Fruit fly (Drosophila melanogaster): ENCODE results near the gene CG33234.

The CG33234 gene

DNA sequence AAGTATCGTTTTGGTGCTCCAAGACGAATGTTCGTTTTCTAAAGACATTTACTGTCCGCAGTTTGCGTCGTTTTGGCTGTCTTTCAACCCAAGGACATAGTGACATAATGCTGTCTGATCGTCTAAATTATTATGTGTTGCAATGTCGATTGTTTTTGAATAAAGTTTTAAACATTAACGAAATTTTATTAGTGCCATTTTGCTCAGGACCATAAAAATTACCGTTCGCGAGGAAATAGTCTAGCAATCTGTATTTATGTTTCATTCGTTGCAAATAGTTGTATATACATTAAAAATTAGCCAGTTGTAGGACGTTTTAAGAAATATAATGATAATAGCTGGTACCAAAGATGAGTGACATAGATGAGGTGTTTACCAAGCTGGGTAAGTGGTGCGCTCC lies at the start of gene CG33234:
Gene CG33234, plus strand, starts transcription at position 301 of the 400 bp plus-strand sequence.
- TF ChIP-seq CG11247 (GFP tag; IDR thresholded peaks at IDR 0.05) (no peak), salm (tag; optimal IDR thresholded peaks at IDR 0.05) (no peak), CG8388 (GFP tag; optimal IDR thresholded peaks at IDR 0.05) (no peak), crp (GFP tag; optimal IDR thresholded peaks at IDR 0.05) (no peak), wdn (GFP tag; IDR thresholded peaks at IDR 0.05) (no peak), CG17359 (tag; optimal IDR thresholded peaks at IDR 0.05) (no peak), Hmr (GFP tag; optimal IDR thresholded peaks at IDR 0.05) (no peak), CG12299 (tag; optimal IDR thresholded peaks at IDR 0.05) (no peak), CG1792 (GFP tag; optimal IDR thresholded peaks at IDR 0.05) (no peak), Dek (tag; optimal IDR thresholded peaks at IDR 0.05) (no peak)

DNA sequence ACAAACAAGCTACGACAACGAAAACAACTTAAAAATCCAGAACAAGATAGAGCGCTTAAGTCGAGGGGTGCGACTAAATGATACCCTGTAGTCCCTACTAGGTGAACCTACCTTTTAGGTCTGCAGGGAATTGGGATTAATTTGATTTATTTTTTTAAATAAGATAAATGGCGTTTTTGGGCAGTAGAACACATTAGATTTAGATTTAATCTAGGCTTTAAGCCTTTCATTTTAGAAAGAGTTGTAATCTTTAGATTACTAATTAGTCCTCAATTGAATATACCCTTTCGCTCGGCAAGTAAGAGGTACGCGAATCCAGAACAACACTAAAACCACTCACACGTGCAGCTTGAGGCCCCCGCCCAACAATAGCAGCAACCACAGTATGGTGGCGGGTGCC lies 47.2 kb upstream of the CG33234 start:
- TF ChIP-seq row (GFP tag; IDR thresholded peaks at IDR 0.05) (peak; percentile 39; the same call in 1 of the 3 replicates), Drgx (GFP tag; IDR thresholded peaks at IDR 0.05) (peak; percentile 27; the same call in 1 of the 2 replicates), sr (GFP tag; IDR thresholded peaks at IDR 0.05) (no peak), D19B (GFP tag; optimal IDR thresholded peaks at IDR 0.05) (peak; percentile 15)

DNA sequence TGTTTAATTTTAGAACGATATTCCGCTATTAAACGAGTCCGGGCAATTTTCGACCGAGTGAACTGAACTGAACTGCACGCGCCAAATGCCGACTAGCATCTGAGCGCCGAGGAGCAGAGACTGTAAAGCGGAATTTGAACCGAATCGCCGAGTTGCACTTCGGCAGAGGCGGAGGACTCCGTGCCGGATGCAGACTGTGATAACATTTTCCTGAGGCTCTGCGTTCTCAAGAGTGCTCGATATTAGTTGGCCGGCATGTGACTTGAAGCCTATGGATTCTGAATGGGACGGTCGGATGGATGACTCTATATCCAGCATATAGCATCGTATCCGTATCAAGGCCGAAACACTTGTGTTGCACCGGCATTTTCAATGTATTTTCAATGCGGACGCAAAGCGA lies 31.5 kb upstream of the CG33234 start, which contains the start of gene Pxn:
Gene Pxn, minus strand, starts transcription at position 101 of the 400 bp plus-strand sequence.
- TF ChIP-seq Atf6 (GFP tag; IDR thresholded peaks at IDR 0.05), result no peak
- TF ChIP-seq CG15479 (GFP tag; optimal IDR thresholded peaks at IDR 0.05), result peak; percentile 7
- 0 out of 2 replicates have a peak, but pooled peaks have one; percentile 22 for TF ChIP-seq ro (GFP tag; IDR thresholded peaks at IDR 0.05)
- 0 out of 2 replicates have a peak, but pooled peaks have one; percentile 6 for TF ChIP-seq sob (GFP tag; IDR thresholded peaks at IDR 0.05)
- 0 out of 3 replicates have a peak, but pooled peaks have one; percentile 22 for TF ChIP-seq mld (GFP tag; IDR thresholded peaks at IDR 0.05; ENCODE audit: partially characterized antibody)

DNA sequence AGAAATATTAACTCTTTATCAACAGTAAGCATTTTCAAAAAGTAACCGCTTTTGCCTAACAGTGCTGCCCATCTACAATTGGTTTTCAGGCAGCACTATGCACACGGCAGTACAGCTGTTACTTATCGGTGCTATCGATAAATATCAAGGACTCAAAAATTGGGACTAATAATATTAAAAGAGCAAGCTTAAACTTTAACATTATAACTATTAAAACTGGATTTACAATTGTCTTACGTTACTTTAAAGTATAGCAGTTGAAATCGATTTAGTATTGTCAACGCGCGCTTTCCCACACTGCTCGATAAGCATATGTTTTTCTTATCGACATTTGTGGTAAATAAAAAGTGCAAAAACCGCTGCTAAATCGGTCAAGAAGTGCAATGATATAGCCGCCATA lies 30.0 kb upstream of the CG33234 start, which contains the start of the genes CG42245 and MEP-1:
Gene CG42245, plus strand, starts transcription at position 310 of the 400 bp plus-strand sequence.
Gene MEP-1, plus strand, starts transcription at position 310 of the 400 bp plus-strand sequence.
- no peak for TF ChIP-seq cad (GFP tag; optimal IDR thresholded peaks at IDR 0.05)
- TF ChIP-seq CG3407 (GFP tag; optimal IDR thresholded peaks at IDR 0.05), result peak; percentile 16
- peak; percentile 18 for TF ChIP-seq CG9817 (tag; optimal IDR thresholded peaks at IDR 0.05)
- TF ChIP-seq ase (GFP tag; IDR thresholded peaks at IDR 0.05), result no peak
- TF ChIP-seq crp (GFP tag; optimal IDR thresholded peaks at IDR 0.05), result peak; percentile 91 to 96
- TF ChIP-seq CG30403 (GFP tag; optimal IDR thresholded peaks at IDR 0.05), result peak; percentile 57
- TF ChIP-seq nau (GFP tag; optimal IDR thresholded peaks at IDR 0.05), result peak; percentile 37
- TF ChIP-seq CG3163 (GFP tag; optimal IDR thresholded peaks at IDR 0.05), result peak; percentile 47
- peak; percentile 11 for TF ChIP-seq CG7556 (GFP tag; optimal IDR thresholded peaks at IDR 0.05)
- TF ChIP-seq BtbVII (GFP tag; optimal IDR thresholded peaks at IDR 0.05), result no peak
- no peak for TF ChIP-seq slou (GFP tag; optimal IDR thresholded peaks at IDR 0.05)
- peak; percentile 20; the same call in 1 of the 2 replicates for TF ChIP-seq CG9932 (GFP tag; IDR thresholded peaks at IDR 0.05)
- TF ChIP-seq CG8359 (GFP tag; optimal IDR thresholded peaks at IDR 0.05; ENCODE audit: borderline replicate concordance), result no peak
- peak; percentile 42 for TF ChIP-seq CG11723 (GFP tag; optimal IDR thresholded peaks at IDR 0.05)
- peak; percentile 44 for TF ChIP-seq CG13894 (tag; optimal IDR thresholded peaks at IDR 0.05)
- no peak for TF ChIP-seq CG17802 (tag; optimal IDR thresholded peaks at IDR 0.05)
- peak; percentile 69 for TF ChIP-seq Bgb (GFP tag; IDR thresholded peaks at IDR 0.05; ENCODE audit: partially characterized antibody)
- TF ChIP-seq CG30020 (tag; optimal IDR thresholded peaks at IDR 0.05), result peak; percentile 39
- TF ChIP-seq cg (GFP tag; optimal IDR thresholded peaks at IDR 0.05), result no peak
- TF ChIP-seq B-H1 (GFP tag; IDR thresholded peaks at IDR 0.05), result no peak
- no peak for TF ChIP-seq CG6813 (GFP tag; optimal IDR thresholded peaks at IDR 0.05)
- no peak for TF ChIP-seq CG14014 (GFP tag; IDR thresholded peaks at IDR 0.05)
- peak; percentile 60; the same call in 1 of the 3 replicates for TF ChIP-seq CG34422 (GFP tag; IDR thresholded peaks at IDR 0.05)
- peak; percentile 22 for TF ChIP-seq CG3065 (GFP tag; optimal IDR thresholded peaks at IDR 0.05)
- peak; percentile 25 for TF ChIP-seq CG10462 (GFP tag; optimal IDR thresholded peaks at IDR 0.05)
- TF ChIP-seq nmo (GFP tag; optimal IDR thresholded peaks at IDR 0.05), result peak; percentile 62
- TF ChIP-seq CG4854 (GFP tag; optimal IDR thresholded peaks at IDR 0.05), result peak; percentile 52
- peak; percentile 34 for TF ChIP-seq CG3995 (GFP tag; optimal IDR thresholded peaks at IDR 0.05)

All from whole organism, embryonic.